Fruit fly (Drosophila melanogaster): ENCODE results near the gene Doa.

DNA sequence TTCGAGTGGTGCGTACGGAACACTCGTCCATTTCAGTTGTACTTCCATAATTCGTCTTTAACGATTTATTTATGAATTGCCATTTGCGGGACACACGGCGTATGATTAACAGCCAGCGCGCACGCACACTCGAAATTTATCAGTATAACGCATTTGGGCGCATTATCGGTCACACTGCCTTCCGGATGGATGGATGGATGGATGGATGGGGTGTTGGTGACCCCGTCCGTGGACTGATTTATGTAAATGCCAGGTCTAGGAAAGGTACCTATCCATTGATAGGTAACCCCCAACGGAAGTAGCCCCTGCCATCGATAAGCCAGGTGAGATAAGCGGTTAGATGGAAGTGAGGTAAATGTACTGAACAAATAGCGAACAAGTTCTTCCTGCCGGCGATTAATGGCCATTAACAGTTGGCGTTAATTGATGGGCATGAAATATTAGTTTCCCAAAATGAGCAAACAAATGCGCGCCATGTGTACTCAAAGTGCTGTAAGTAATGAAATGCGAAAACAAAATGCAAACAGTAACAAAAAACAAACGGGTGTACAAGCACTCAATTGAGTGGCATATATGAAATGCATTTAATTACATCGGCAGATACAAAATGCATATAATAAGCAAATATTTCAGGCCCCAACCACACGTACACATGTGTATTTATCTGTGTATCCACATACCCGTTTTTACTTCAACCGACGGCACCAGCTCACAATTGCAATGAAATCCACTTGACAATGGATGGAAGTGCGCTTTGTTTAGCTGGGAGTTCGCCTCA, 39.0 kb upstream of the Doa start:
- TF ChIP-seq dac (GFP tag; optimal IDR thresholded peaks at IDR 0.05) (no peak), Hr39 (GFP tag; optimal IDR thresholded peaks at IDR 0.05) (no peak), CG1621 (tag; optimal IDR thresholded peaks at IDR 0.05) (no peak)

Measured in whole organism, prepupa.